Fruit fly (Drosophila melanogaster) S2 (cell line): ENCODE results near the gene ppk17.
A peak's percentile ranks its signal among the peaks of the same experiment; 100 is the strongest.

Source experiments
- CG8478 ChIP-seq: fragments of >200 bp; optimal IDR thresholded peaks from 2 replicates; lab custom pipeline; 2018
- CTCF ChIP-seq, 2 experiments: fragments of >200 bp; optimal IDR thresholded peaks; 2 replicates each; lab custom pipeline; 2018

DNA sequence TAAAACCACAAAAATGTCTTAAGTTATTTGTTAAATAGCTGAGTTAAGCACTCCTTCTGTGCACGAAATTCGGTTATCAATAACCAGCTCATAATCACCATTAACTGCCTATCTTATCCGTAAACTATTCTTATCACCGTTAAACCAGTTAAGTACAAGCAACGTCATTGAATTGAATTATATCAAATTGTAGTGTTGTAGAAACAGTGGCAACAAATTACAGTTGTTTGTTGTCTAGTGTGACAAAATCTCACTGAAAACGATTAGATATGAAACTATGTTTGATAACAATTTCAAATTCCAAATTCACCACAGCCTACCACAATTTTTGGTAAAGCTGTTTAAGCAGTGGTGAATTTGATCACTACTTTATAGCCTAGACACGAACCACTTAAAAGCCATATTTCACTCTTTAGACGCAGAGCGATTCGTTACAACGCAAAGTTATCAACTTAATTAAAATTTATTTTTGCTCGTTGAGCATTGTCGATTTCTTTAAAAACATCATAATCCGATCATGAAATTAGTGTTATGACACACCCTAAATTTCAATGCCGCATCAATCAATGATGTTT, 41.3 kb upstream of the ppk17 start:
- TF ChIP-seq CG8478 (lab: Kevin White, UChicago) (no peak), CTCF (optimal IDR thresholded peaks at IDR 0.05; lab: Kevin White, UChicago) (peak in 1 of 2 experiments; percentile 40)
